Worm (Caenorhabditis elegans) whole organism, L1 larva: ENCODE data around the gene klp-19.

Source experiments
- ama-1 ChIP-seq: fragments of 150-350 bp; optimal IDR thresholded peaks from 2 replicates; lab custom pipeline; 2014
- nhr-12 ChIP-seq: sonication (generic microtip); optimal IDR thresholded peaks from 2 replicates; lab custom pipeline; 2017; ENCODE audit warnings: missing biosample characterization, missing genetic modification characterization
- nhr-47 ChIP-seq: sonication (generic microtip); optimal IDR thresholded peaks from 2 replicates; lab custom pipeline; 2016; ENCODE audit warnings: mild to moderate bottlenecking, missing genetic modification characterization, moderate library complexity, missing compliant biosample characterization
- pag-3 ChIP-seq: sonication (generic microtip); optimal IDR thresholded peaks from 2 replicates; lab custom pipeline; 2017; ENCODE audit warnings: missing genetic modification characterization, mild to moderate bottlenecking, missing compliant biosample characterization, antibody characterized with exemption, borderline replicate concordance; ENCODE audit not compliant: insufficient read depth
- unc-98 ChIP-seq: fragments of 200-800 bp; sonication (Bioruptor generic); IDR thresholded peaks from 2 replicates; pipeline ENCODE4 v1.3.6; 2022; ENCODE audit warnings: missing genetic modification characterization, missing compliant biosample characterization

DNA sequence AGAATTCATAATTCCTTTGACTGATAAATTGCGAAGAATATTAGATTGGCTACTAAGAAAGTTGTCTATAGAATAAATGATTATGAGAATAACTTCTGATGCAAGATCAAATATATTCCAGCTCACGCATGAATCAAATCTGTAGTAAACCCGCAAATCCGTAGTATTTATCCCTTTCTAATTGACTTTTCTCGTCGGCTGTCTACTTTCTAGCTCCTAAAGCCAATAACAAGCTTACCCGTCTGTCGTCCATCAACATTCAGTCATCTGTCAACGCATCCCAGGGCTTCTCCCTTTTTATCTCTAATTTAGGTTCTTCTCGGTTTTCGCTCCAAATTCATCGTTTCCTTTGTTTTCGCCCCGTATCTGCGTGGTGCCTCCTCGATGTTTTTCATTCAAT lies 41.8 kb upstream of the klp-19 start:
- TF ChIP-seq ama-1 (lab: Kevin White, UChicago) (no peak), nhr-12 (no peak), unc-98 (GFP tag; lab: Robert Waterston, UW) (no peak), nhr-47 (tag; lab: Kevin White, UChicago) (peak; percentile 28), pag-3 (tag; lab: Kevin White, UChicago) (no peak)
